Worm (Caenorhabditis elegans) whole organism, L1 larva: ENCODE results near the gene col-142.

Experiments
- C16A3.4 ChIP-seq: fragments of 150-350 bp; optimal IDR thresholded peaks from 2 replicates; lab custom pipeline; 2014; ENCODE audit warnings: missing biosample characterization, missing genetic modification characterization
- ama-1 ChIP-seq: fragments of 150-350 bp; optimal IDR thresholded peaks from 2 replicates; lab custom pipeline; 2014
- blmp-1 ChIP-seq: fragments of 150-350 bp; optimal IDR thresholded peaks from 2 replicates; lab custom pipeline; 2014; ENCODE audit warnings: missing biosample characterization, missing genetic modification characterization
- ceh-63 ChIP-seq: fragments of 200-800 bp; sonication (Bioruptor generic); optimal IDR thresholded peaks from 2 replicates; lab custom pipeline; 2018; ENCODE audit warnings: mild to moderate bottlenecking, missing genetic modification characterization, missing compliant biosample characterization
- ceh-90 ChIP-seq: sonication (generic microtip); optimal IDR thresholded peaks from 2 replicates; lab custom pipeline; 2016; ENCODE audit warnings: missing genetic modification characterization, missing compliant biosample characterization
- efl-1 ChIP-seq, 4 experiments: fragments of 150-350 bp; optimal IDR thresholded peaks in 3 of 4; peaks in 1 of 4; 1 replicate in 1 of 4; 2 replicates in 3 of 4; lab custom pipeline; 2014; ENCODE audit warnings: missing biosample characterization in 2 of 4, missing genetic modification characterization in 2 of 4, missing genetic modification reagents in 2 of 4
- efl-3 ChIP-seq: fragments of 200-800 bp; sonication (Bioruptor generic); optimal IDR thresholded peaks from 2 replicates; lab custom pipeline; 2018; ENCODE audit warnings: mild to moderate bottlenecking, missing genetic modification characterization, missing compliant biosample characterization
- egl-13 ChIP-seq: sonication (generic microtip); optimal IDR thresholded peaks from 2 replicates; lab custom pipeline; 2016; ENCODE audit warnings: missing genotype, missing genetic modification reagents, missing genetic modification characterization, missing compliant biosample characterization
- egl-27 ChIP-seq, 2 experiments: fragments of 150-350 bp in 1 of 2; sonication (generic microtip); optimal IDR thresholded peaks; 3 replicates each; lab custom pipeline; 2017 to 2018; ENCODE audit warnings: missing biosample characterization in 2 of 2, missing genetic modification characterization in 2 of 2, missing genetic modification reagents in 2 of 2
- elt-2 ChIP-seq: sonication (generic microtip); optimal IDR thresholded peaks from 2 replicates; lab custom pipeline; 2016; ENCODE audit warnings: missing genetic modification characterization, mild to moderate bottlenecking, inconsistent platforms, missing compliant biosample characterization, missing genetic modification reagents
- elt-3 ChIP-seq, 6 experiments: fragments of 150-350 bp in 1 of 6; sonication (generic microtip); optimal IDR thresholded peaks; 2 replicates each; lab custom pipeline; 2017 to 2018; ENCODE audit warnings: missing biosample characterization in 6 of 6, missing genetic modification characterization in 6 of 6, inconsistent platforms in 1 of 6
- ets-5 ChIP-seq: fragments of 200-800 bp; sonication (Bioruptor generic); IDR thresholded peaks from 2 replicates; pipeline ENCODE4 v1.3.6; 2022; ENCODE audit warnings: missing genetic modification characterization, missing compliant biosample characterization
- fkh-4 ChIP-seq: sonication (generic microtip); optimal IDR thresholded peaks from 2 replicates; lab custom pipeline; 2016; ENCODE audit warnings: missing compliant biosample characterization, missing genetic modification characterization, borderline replicate concordance
- irx-1 ChIP-seq: sonication (generic microtip); optimal IDR thresholded peaks from 2 replicates; lab custom pipeline; 2016; ENCODE audit warnings: missing genetic modification characterization, missing compliant biosample characterization
- lin-14 ChIP-seq: fragments of 200-800 bp; sonication (Bioruptor generic); optimal IDR thresholded peaks from 2 replicates; lab custom pipeline; 2018; ENCODE audit warnings: mild to moderate bottlenecking, missing genetic modification characterization, moderate library complexity, missing compliant biosample characterization
- lin-15B ChIP-seq: fragments of 150-350 bp; sonication (generic microtip); optimal IDR thresholded peaks from 3 replicates; lab custom pipeline; 2014; ENCODE audit warnings: missing biosample characterization, missing genetic modification characterization
- lin-35 ChIP-seq, 2 experiments: fragments of 150-350 bp; optimal IDR thresholded peaks; 2 replicates each; lab custom pipeline; 2014; ENCODE audit warnings: missing biosample characterization in 2 of 2, missing genetic modification characterization in 2 of 2, missing genetic modification reagents in 2 of 2
- lsy-2 ChIP-seq, 2 experiments: fragments of 150-350 bp; optimal IDR thresholded peaks; 2 replicates each; lab custom pipeline; 2014; ENCODE audit warnings: missing biosample characterization in 2 of 2, missing genetic modification characterization in 2 of 2
- mdl-1 ChIP-seq, 2 experiments: fragments of 150-350 bp; optimal IDR thresholded peaks; 2 replicates each; lab custom pipeline; 2014 to 2017; ENCODE audit warnings: missing biosample characterization in 2 of 2, missing genetic modification characterization in 2 of 2, inconsistent platforms in 1 of 2
- mef-2 ChIP-seq: fragments of 150-350 bp; optimal IDR thresholded peaks from 2 replicates; lab custom pipeline; 2014; ENCODE audit warnings: missing biosample characterization, missing genetic modification characterization
- mep-1 ChIP-seq: fragments of 150-350 bp; optimal IDR thresholded peaks from 2 replicates; lab custom pipeline; 2014; ENCODE audit warnings: missing biosample characterization, missing genetic modification characterization
- nhr-11 ChIP-seq: fragments of 150-350 bp; optimal IDR thresholded peaks from 2 replicates; lab custom pipeline; 2014; ENCODE audit warnings: missing biosample characterization, missing genetic modification characterization
- nhr-19 ChIP-seq: fragments of 200-800 bp; sonication (Bioruptor generic); conservative IDR thresholded peaks from 2 replicates; pipeline ENCODE4 v1.3.6; 2022; ENCODE audit warnings: missing genetic modification characterization, missing compliant biosample characterization
- nhr-20 ChIP-seq: sonication (generic microtip); optimal IDR thresholded peaks from 2 replicates; lab custom pipeline; 2016; ENCODE audit warnings: mild to moderate bottlenecking, missing genetic modification characterization, missing compliant biosample characterization
- nhr-237 ChIP-seq: fragments of 150-350 bp; optimal IDR thresholded peaks from 2 replicates; lab custom pipeline; 2014; ENCODE audit warnings: missing biosample characterization, missing genetic modification characterization
- nhr-47 ChIP-seq: sonication (generic microtip); optimal IDR thresholded peaks from 2 replicates; lab custom pipeline; 2016; ENCODE audit warnings: mild to moderate bottlenecking, missing genetic modification characterization, moderate library complexity, missing compliant biosample characterization
- nhr-71 ChIP-seq: sonication (generic microtip); optimal IDR thresholded peaks from 2 replicates; lab custom pipeline; 2016; ENCODE audit warnings: mild to moderate bottlenecking, missing genetic modification characterization, moderate library complexity, missing compliant biosample characterization
- nhr-76 ChIP-seq: sonication (generic microtip); optimal IDR thresholded peaks from 2 replicates; lab custom pipeline; 2017; ENCODE audit warnings: missing biosample characterization, missing genetic modification characterization
- nhr-84 ChIP-seq: sonication (generic microtip); optimal IDR thresholded peaks from 2 replicates; lab custom pipeline; 2017; ENCODE audit warnings: missing biosample characterization, missing genetic modification characterization
- pax-3 ChIP-seq: fragments of 200-800 bp; sonication (Bioruptor generic); optimal IDR thresholded peaks from 2 replicates; lab custom pipeline; 2018; ENCODE audit warnings: mild to moderate bottlenecking, missing genetic modification characterization, moderate library complexity, missing compliant biosample characterization
- pqm-1 ChIP-seq: sonication (generic microtip); optimal IDR thresholded peaks from 3 replicates; lab custom pipeline; 2017; ENCODE audit warnings: missing biosample characterization, missing genetic modification characterization
- rnt-1 ChIP-seq: sonication (generic microtip); optimal IDR thresholded peaks from 2 replicates; lab custom pipeline; 2016; ENCODE audit warnings: mild to moderate bottlenecking, missing genetic modification characterization, moderate library complexity, missing compliant biosample characterization
- skn-1 ChIP-seq: fragments of 150-350 bp; optimal IDR thresholded peaks from 2 replicates; lab custom pipeline; 2014; ENCODE audit warnings: missing biosample characterization, missing genetic modification characterization
- snu-23 ChIP-seq: sonication (generic microtip); optimal IDR thresholded peaks from 2 replicates; lab custom pipeline; 2016; ENCODE audit warnings: missing genetic modification characterization, missing compliant biosample characterization
- sox-4 ChIP-seq: sonication (generic microtip); optimal IDR thresholded peaks from 2 replicates; lab custom pipeline; 2016; ENCODE audit warnings: missing genetic modification characterization, missing compliant biosample characterization
- sptf-1 ChIP-seq: fragments of 150-350 bp; optimal IDR thresholded peaks from 2 replicates; lab custom pipeline; 2014; ENCODE audit warnings: missing biosample characterization, missing genetic modification characterization
- swsn-7 ChIP-seq: sonication (generic microtip); optimal IDR thresholded peaks from 2 replicates; lab custom pipeline; 2016; ENCODE audit warnings: missing genetic modification characterization, missing compliant biosample characterization
- tbx-2 ChIP-seq: sonication (generic microtip); optimal IDR thresholded peaks from 2 replicates; lab custom pipeline; 2016; ENCODE audit warnings: missing genetic modification characterization, missing compliant biosample characterization
- tlp-1 ChIP-seq: fragments of 150-350 bp; optimal IDR thresholded peaks from 2 replicates; lab custom pipeline; 2014; ENCODE audit warnings: missing biosample characterization, missing genetic modification characterization
- unc-30 ChIP-seq: sonication (generic microtip); optimal IDR thresholded peaks from 2 replicates; lab custom pipeline; 2017; ENCODE audit warnings: missing biosample characterization, missing genetic modification characterization
- unc-86 ChIP-seq: sonication (generic microtip); optimal IDR thresholded peaks from 2 replicates; lab custom pipeline; 2016; ENCODE audit warnings: missing genetic modification characterization, missing compliant biosample characterization
- unc-98 ChIP-seq: fragments of 200-800 bp; sonication (Bioruptor generic); IDR thresholded peaks from 2 replicates; pipeline ENCODE4 v1.3.6; 2022; ENCODE audit warnings: missing genetic modification characterization, missing compliant biosample characterization
- xbp-1 ChIP-seq: sonication (generic microtip); optimal IDR thresholded peaks from 2 replicates; lab custom pipeline; 2016; ENCODE audit warnings: missing genetic modification characterization, missing compliant biosample characterization
- zip-4 ChIP-seq: fragments of 200-800 bp; sonication (Bioruptor generic); optimal IDR thresholded peaks from 2 replicates; lab custom pipeline; 2018; ENCODE audit warnings: mild to moderate bottlenecking, missing genetic modification characterization, moderate library complexity, missing compliant biosample characterization
- ztf-11 ChIP-seq, 2 experiments: sonication (generic microtip); optimal IDR thresholded peaks; 2 replicates each; lab custom pipeline; 2016 to 2017; ENCODE audit warnings: missing genetic modification characterization in 2 of 2, missing biosample characterization in 1 of 2, missing compliant biosample characterization in 1 of 2
- ztf-4 ChIP-seq: fragments of 150-350 bp; optimal IDR thresholded peaks from 2 replicates; lab custom pipeline; 2014; ENCODE audit warnings: missing biosample characterization, missing genetic modification characterization

col-142 gene

ce11 chrV:6838599-6838998 lies 7.6 kb downstream of the col-142 start, which contains the start of gene T15B7.15 (continued):
- TF ChIP-seq efl-1 (optimal IDR thresholded peaks at IDR 0.05; lab: Kevin White, UChicago), result peak; percentile 32 to 83
- TF ChIP-seq efl-1 (GFP tag; optimal IDR thresholded peaks at IDR 0.05 in 1 of 2; lab: Kevin White, UChicago), result peak; percentile 84 to 97
- TF ChIP-seq mef-2 (tag; lab: Kevin White, UChicago), result no peak
- no peak for TF ChIP-seq efl-3 (GFP tag; lab: Kevin White, UChicago)
- peak; percentile 50 for TF ChIP-seq nhr-71 (tag; lab: Kevin White, UChicago)
- TF ChIP-seq ztf-4 (tag; lab: Kevin White, UChicago), result no peak
- peak; percentile 44 for TF ChIP-seq nhr-19
- TF ChIP-seq swsn-7 (tag; lab: Kevin White, UChicago), result peak; percentile 36
- TF ChIP-seq mdl-1 (tag; optimal IDR thresholded peaks at IDR 0.05; lab: Kevin White, UChicago), result no peak
- no peak for TF ChIP-seq pqm-1
- no peak for TF ChIP-seq ceh-90 (tag; lab: Kevin White, UChicago)
- TF ChIP-seq sptf-1 (tag; lab: Kevin White, UChicago), result no peak
- peak; percentile 57 for TF ChIP-seq skn-1
- TF ChIP-seq lin-35 (GFP tag; optimal IDR thresholded peaks at IDR 0.05; lab: Kevin White, UChicago), result peak; percentile 67 to 87
- peak; percentile 31 for TF ChIP-seq C16A3.4 (tag; lab: Kevin White, UChicago)
- TF ChIP-seq nhr-76 (tag; lab: Kevin White, UChicago), result no peak
- peak; percentile 51 for TF ChIP-seq lin-15B (tag; lab: Kevin White, UChicago)
- peak; percentile 18 for TF ChIP-seq tbx-2 (tag; lab: Kevin White, UChicago)
- peak in 1 of 6 experiments; percentile 1 for TF ChIP-seq elt-3 (tag; optimal IDR thresholded peaks at IDR 0.05; lab: Kevin White, UChicago)
- no peak for TF ChIP-seq egl-13 (tag; lab: Kevin White, UChicago)
- TF ChIP-seq rnt-1 (tag; lab: Kevin White, UChicago), result peak; percentile 30
- TF ChIP-seq irx-1 (tag; lab: Kevin White, UChicago), result peak; percentile 20
- TF ChIP-seq zip-4 (GFP tag; lab: Kevin White, UChicago), result no peak
- TF ChIP-seq unc-86 (tag; lab: Kevin White, UChicago), result no peak
- TF ChIP-seq lin-14, result peak; percentile 50
- TF ChIP-seq tlp-1, result no peak
- TF ChIP-seq elt-2 (tag; lab: Kevin White, UChicago), result no peak
- TF ChIP-seq nhr-84 (tag; lab: Kevin White, UChicago), result no peak
- TF ChIP-seq nhr-11 (tag; lab: Kevin White, UChicago), result no peak
- no peak for TF ChIP-seq pax-3
- peak; percentile 19 for TF ChIP-seq blmp-1 (tag; lab: Kevin White, UChicago)
- TF ChIP-seq ets-5 (GFP tag; lab: Robert Waterston, UW), result no peak
- TF ChIP-seq lsy-2 (tag; optimal IDR thresholded peaks at IDR 0.05; lab: Kevin White, UChicago), result peak; percentile 25 to 71
- TF ChIP-seq ztf-11 (tag; optimal IDR thresholded peaks at IDR 0.05; lab: Kevin White, UChicago), result no peak
- TF ChIP-seq unc-98 (GFP tag; lab: Robert Waterston, UW), result no peak
- no peak for TF ChIP-seq ama-1 (lab: Kevin White, UChicago)
- peak; percentile 20 for TF ChIP-seq xbp-1 (tag; lab: Kevin White, UChicago)
- no peak for TF ChIP-seq egl-27 (tag; optimal IDR thresholded peaks at IDR 0.05; lab: Kevin White, UChicago)
- TF ChIP-seq snu-23 (GFP tag; lab: Kevin White, UChicago), result peak; percentile 42
- no peak for TF ChIP-seq unc-30 (tag; lab: Kevin White, UChicago)
- no peak for TF ChIP-seq ceh-63 (GFP tag; lab: Kevin White, UChicago)
- peak; percentile 53 for TF ChIP-seq nhr-47 (tag; lab: Kevin White, UChicago)
- no peak for TF ChIP-seq nhr-237
- TF ChIP-seq nhr-20 (tag; lab: Kevin White, UChicago), result peak; percentile 21
- no peak for TF ChIP-seq sox-4
- peak; percentile 36 for TF ChIP-seq mep-1
- no peak for TF ChIP-seq fkh-4
- TF ChIP-seq, all 84 proteins: peak for 25
